Worm (Caenorhabditis elegans): Measurements from ENCODE around the gene B0495.9.

- TF ChIP-seq dao-5 (tag; optimal IDR thresholded peaks at IDR 0.05) (no peak), W03F9.2 (tag; optimal IDR thresholded peaks at IDR 0.05) (no peak), him-1 (tag; optimal IDR thresholded peaks at IDR 0.05) (no peak)
Observed at ce11 chrII:7675752-7676151, 32.8 kb downstream of the B0495.9 start.
